Worm (Caenorhabditis elegans): ENCODE data around the gene R02D5.6.

Gene R02D5.6

DNA sequence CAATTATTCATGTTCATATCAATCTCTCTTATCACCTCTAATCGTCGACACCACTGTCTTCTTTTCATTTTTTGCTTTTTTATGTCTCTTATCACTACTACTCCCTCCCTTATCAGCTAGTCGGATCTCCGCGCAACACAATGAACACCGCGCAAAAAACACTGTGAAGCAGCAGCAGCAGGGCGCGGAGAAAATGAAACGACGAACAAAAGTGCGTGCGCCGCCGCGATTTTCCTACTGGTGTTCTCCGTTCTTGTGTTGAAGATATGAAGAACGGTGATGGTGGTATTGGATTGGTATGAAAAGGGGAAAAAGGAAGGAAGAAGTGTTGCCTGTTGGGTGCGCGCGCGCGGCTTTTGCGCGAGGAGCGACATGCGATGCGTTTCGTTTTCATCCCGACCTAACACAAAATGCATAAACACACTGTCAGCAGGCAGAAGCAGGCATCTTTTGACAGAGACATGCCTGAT is 12.1 kb downstream of the R02D5.6 start:
- TF ChIP-seq ztf-4 (tag; optimal IDR thresholded peaks at IDR 0.05) (no peak), Y55F3AM.14 (GFP tag; optimal IDR thresholded peaks at IDR 0.05) (no peak), unc-39 (tag; optimal IDR thresholded peaks at IDR 0.05) (no peak), ama-1 (optimal IDR thresholded peaks at IDR 0.05) (no peak), elt-3 (tag; optimal IDR thresholded peaks at IDR 0.05) (no peak), nhr-11 (tag; optimal IDR thresholded peaks at IDR 0.05) (no peak), elt-1 (tag; optimal IDR thresholded peaks at IDR 0.05) (peak; percentile 85), fos-1 (tag; optimal IDR thresholded peaks at IDR 0.05) (peak; percentile 90), zag-1 (tag; optimal IDR thresholded peaks at IDR 0.05) (no peak), lin-11 (tag; optimal IDR thresholded peaks at IDR 0.05) (no peak), nhr-237 (tag; optimal IDR thresholded peaks at IDR 0.05) (no peak), egl-27 (tag; optimal IDR thresholded peaks at IDR 0.05) (peak; percentile 73), crh-2 (tag; optimal IDR thresholded peaks at IDR 0.05) (no peak), mab-5 (tag; optimal IDR thresholded peaks at IDR 0.05) (no peak), skn-1 (tag; optimal IDR thresholded peaks at IDR 0.05) (peak; percentile 28), gmeb-1 (tag; optimal IDR thresholded peaks at IDR 0.05) (peak; percentile 24), mbf-1 (tag; optimal IDR thresholded peaks at IDR 0.05) (no peak), mdl-1 (tag; optimal IDR thresholded peaks at IDR 0.05) (peak in 1 of 2 experiments; percentile 4), ztf-11 (tag; optimal IDR thresholded peaks at IDR 0.05) (no peak), nhr-6 (tag; optimal IDR thresholded peaks at IDR 0.05) (no peak), unc-55 (GFP tag; optimal IDR thresholded peaks at IDR 0.05) (no peak), nhr-10 (tag; optimal IDR thresholded peaks at IDR 0.05) (no peak), ceh-82 (tag; optimal IDR thresholded peaks at IDR 0.05) (no peak), ceh-16 (tag; optimal IDR thresholded peaks at IDR 0.05) (peak; percentile 89), C34F6.9 (tag; optimal IDR thresholded peaks at IDR 0.05) (no peak), F13H6.1 (tag; optimal IDR thresholded peaks at IDR 0.05) (no peak), alr-1 (tag; optimal IDR thresholded peaks at IDR 0.05) (no peak), nhr-25 (tag; optimal IDR thresholded peaks at IDR 0.05) (peak; percentile 48), lin-13 (GFP tag; optimal IDR thresholded peaks at IDR 0.05) (no peak), blmp-1 (tag; optimal IDR thresholded peaks at IDR 0.05; ENCODE audit: insufficient read depth) (peak; percentile 33), ztf-1 (GFP tag; conservative IDR thresholded peaks at IDR 0.05) (no peak), nhr-23 (tag; optimal IDR thresholded peaks at IDR 0.05) (no peak), nhr-12 (tag; optimal IDR thresholded peaks at IDR 0.05) (no peak), lsy-2 (tag; optimal IDR thresholded peaks at IDR 0.05) (no peak), nhr-77 (tag; optimal IDR thresholded peaks at IDR 0.05) (no peak), nhr-129 (tag; optimal IDR thresholded peaks at IDR 0.05) (no peak), sma-3 (GFP tag; optimal IDR thresholded peaks at IDR 0.05) (peak; percentile 44), peb-1 (tag; optimal IDR thresholded peaks at IDR 0.05) (no peak), R02D3.7 (tag; optimal IDR thresholded peaks at IDR 0.05) (no peak), dmd-4 (tag; optimal IDR thresholded peaks at IDR 0.05) (no peak), aly-2 (tag; optimal IDR thresholded peaks at IDR 0.05) (no peak), lin-39 (tag; optimal IDR thresholded peaks at IDR 0.05) (no peak), nhr-21 (tag; optimal IDR thresholded peaks at IDR 0.05) (peak; percentile 85), sma-9 (GFP tag; optimal IDR thresholded peaks at IDR 0.05) (peak; percentile 40), sma-9 (tag; optimal IDR thresholded peaks at IDR 0.05) (no peak), ZK546.5 (tag; optimal IDR thresholded peaks at IDR 0.05) (no peak), unc-62 (GFP tag; optimal IDR thresholded peaks at IDR 0.05) (no peak), snpc-4 (tag; optimal IDR thresholded peaks at IDR 0.05) (no peak), sem-4 (tag; optimal IDR thresholded peaks at IDR 0.05) (peak; percentile 42)

Data from whole organism, L2 larva.